Worm (Caenorhabditis elegans): ENCODE measurements around the gene lact-4.

Gene lact-4

DNA sequence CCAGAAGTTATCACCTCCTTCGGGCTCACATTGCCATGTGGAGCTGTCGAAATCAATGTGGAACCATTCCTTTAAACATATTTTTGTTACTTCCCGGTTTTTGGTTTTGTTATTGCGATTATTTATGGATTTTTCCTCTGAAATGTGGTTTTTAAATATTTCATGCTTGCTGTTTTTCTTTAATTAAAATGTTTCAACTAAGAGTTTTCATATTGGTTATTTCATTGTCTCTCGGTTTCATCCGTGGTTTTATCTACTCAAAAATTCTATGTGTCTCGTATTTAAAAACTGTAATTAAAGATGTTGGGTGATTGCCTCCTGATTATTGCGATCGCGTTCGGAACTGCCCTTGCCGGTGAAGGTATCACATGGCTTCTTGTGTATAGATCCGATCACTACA is 13.4 kb downstream of the lact-4 start, which contains the start of gene F22B5.10:
TSS of gene F22B5.10 (plus strand) at position 301 of the 400 bp plus-strand sequence.
- TF ChIP-seq tbp1 (GFP tag; optimal IDR thresholded peaks at IDR 0.05) (no peak), snpc-3.4 (tag; optimal IDR thresholded peaks at IDR 0.05) (peak; percentile 20)

DNA sequence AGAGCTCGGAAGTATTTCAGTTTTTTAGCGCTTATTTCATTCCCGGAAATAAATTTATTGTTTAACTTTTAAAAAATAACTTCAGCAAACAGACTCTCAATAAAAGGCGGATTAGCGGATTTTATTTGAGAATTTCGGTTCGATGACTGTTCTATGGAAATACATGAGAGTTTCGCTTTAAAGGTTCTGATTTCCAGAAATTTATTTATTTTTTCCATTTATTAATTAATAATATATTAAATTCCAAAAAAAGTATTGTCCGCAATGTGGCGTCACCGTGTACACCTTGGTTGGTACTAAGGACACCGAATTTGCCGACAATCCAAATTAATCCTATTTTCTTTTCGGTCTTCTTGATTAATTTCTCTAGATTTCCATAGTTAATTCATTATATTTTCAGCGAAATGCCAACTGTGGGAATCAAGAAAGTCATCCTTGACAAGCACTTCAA is 15.8 kb downstream of the lact-4 start, which contains the start of gene fars-3:
TSS of gene fars-3 (plus strand) at position 401 of the 451 bp plus-strand sequence.
- TF ChIP-seq nfyb-1 (GFP tag; IDR thresholded peaks at IDR 0.05) = no peak
- TF ChIP-seq madf-3 (GFP tag; IDR thresholded peaks at IDR 0.05) = 0 out of 2 replicates have a peak, but pooled peaks have one; percentile 69
- no peak for TF ChIP-seq Y56A3A.18 (GFP tag; IDR thresholded peaks at IDR 0.05)
- TF ChIP-seq lsl-1 (GFP tag; optimal IDR thresholded peaks at IDR 0.05) = peak; percentile 2
- peak; percentile 21; the same call in 1 of the 2 replicates for TF ChIP-seq ceh-40 (GFP tag; IDR thresholded peaks at IDR 0.05)
- TF ChIP-seq K11D2.4 (GFP tag; IDR thresholded peaks at IDR 0.05) = no peak
- no peak for TF ChIP-seq hmg-20 (GFP tag; IDR thresholded peaks at IDR 0.05)
- no peak for TF ChIP-seq bed-1 (GFP tag; IDR thresholded peaks at IDR 0.05)
- TF ChIP-seq tlf-1 (GFP tag; optimal IDR thresholded peaks at IDR 0.05) = peak; percentile 62
- TF ChIP-seq attf-6 (GFP tag; IDR thresholded peaks at IDR 0.05) = peak; percentile 60; the same call in 1 of the 2 replicates
- TF ChIP-seq mes-4 (tag; optimal IDR thresholded peaks at IDR 0.05) = no peak
- TF ChIP-seq bed-2 (GFP tag; IDR thresholded peaks at IDR 0.05) = no peak
- TF ChIP-seq ztf-18 (tag; optimal IDR thresholded peaks at IDR 0.05) = no peak
- peak; percentile 71 for TF ChIP-seq hrde-1 (tag; optimal IDR thresholded peaks at IDR 0.05; ENCODE audit: borderline replicate concordance)
- no peak for TF ChIP-seq K12H6.12 (tag; optimal IDR thresholded peaks at IDR 0.05)
- TF ChIP-seq efl-1 (GFP tag; optimal IDR thresholded peaks at IDR 0.05) = no peak
- TF ChIP-seq aptf-2 (GFP tag; conservative IDR thresholded peaks at IDR 0.05) = 0 out of 2 replicates have a peak, but pooled peaks have one; percentile 14
- no peak for TF ChIP-seq sea-2 (GFP tag; IDR thresholded peaks at IDR 0.05)
- TF ChIP-seq dox-1 (GFP tag; IDR thresholded peaks at IDR 0.05) = no peak
- 0 out of 2 replicates have a peak, but pooled peaks have one; percentile 35 for TF ChIP-seq lin-26 (GFP tag; IDR thresholded peaks at IDR 0.05)
- no peak for TF ChIP-seq unc-62 (GFP tag; optimal IDR thresholded peaks at IDR 0.05)
- TF ChIP-seq snpc-3.4 (tag; optimal IDR thresholded peaks at IDR 0.05) = peak; percentile 57
- TF ChIP-seq ama-1 (optimal IDR thresholded peaks at IDR 0.05) = no peak
- peak; percentile 16 to 68 for TF ChIP-seq ama-1 (GFP tag; optimal IDR thresholded peaks at IDR 0.05)
- peak; percentile 0 for TF ChIP-seq T26A5.8 (tag; optimal IDR thresholded peaks at IDR 0.05)
- no peak for TF ChIP-seq xnd-1 (tag; optimal IDR thresholded peaks at IDR 0.05)
- no peak for TF ChIP-seq rpc-1 (optimal IDR thresholded peaks at IDR 0.05)
- no peak for TF ChIP-seq rpc-1 (tag; optimal IDR thresholded peaks at IDR 0.05)
- no peak for TF ChIP-seq F22D6.2 (tag; optimal IDR thresholded peaks at IDR 0.05)
- no peak for TF ChIP-seq unc-130 (GFP tag; optimal IDR thresholded peaks at IDR 0.05)
- TF ChIP-seq gei-17 (GFP tag; optimal IDR thresholded peaks at IDR 0.05) = no peak
- TF ChIP-seq Y67H2A.10 (GFP tag; conservative IDR thresholded peaks at IDR 0.05) = 0 out of 2 replicates have a peak, but pooled peaks have one; percentile 32
- no peak for TF ChIP-seq pha-4 (tag; optimal IDR thresholded peaks at IDR 0.05)
- TF ChIP-seq chd-7 (tag; optimal IDR thresholded peaks at IDR 0.05) = no peak
- no peak for TF ChIP-seq hlh-12 (tag; optimal IDR thresholded peaks at IDR 0.05)
- TF ChIP-seq pbrm-1 (GFP tag; IDR thresholded peaks at IDR 0.05) = peak; percentile 36; the same call in 1 of the 2 replicates
- no peak for TF ChIP-seq zim-3 (tag; optimal IDR thresholded peaks at IDR 0.05)
- TF ChIP-seq lin-40 (tag; optimal IDR thresholded peaks at IDR 0.05) = no peak
- no peak for TF ChIP-seq madf-10 (tag; optimal IDR thresholded peaks at IDR 0.05)
- TF ChIP-seq F37B4.10 (GFP tag; IDR thresholded peaks at IDR 0.05) = no peak
- no peak for TF ChIP-seq nfya-2 (GFP tag; IDR thresholded peaks at IDR 0.05)
- TF ChIP-seq cebp-1 (GFP tag; IDR thresholded peaks at IDR 0.05) = no peak
- TF ChIP-seq cebp-1 (tag; optimal IDR thresholded peaks at IDR 0.05) = peak; percentile 55
- peak; percentile 57 for TF ChIP-seq madf-6 (GFP tag; IDR thresholded peaks at IDR 0.05)
- no peak for TF ChIP-seq F10E7.11 (tag; optimal IDR thresholded peaks at IDR 0.05)
- no peak for TF ChIP-seq nhr-90 (tag; optimal IDR thresholded peaks at IDR 0.05)
- TF ChIP-seq snpc-1.1 (tag; optimal IDR thresholded peaks at IDR 0.05; ENCODE audit: insufficient read depth) = no peak

Data from whole organism, young adult.